Worm (Caenorhabditis elegans): ENCODE results near the gene scp-1.

scp-1 gene

ce11 chrII:9338859-9339258 is 5.0 kb downstream of the scp-1 start, which contains the start of gene ttll-12:
TSS of gene ttll-12 (plus strand) at chrII:9338997.
- TF ChIP-seq fax-1 (tag; optimal IDR thresholded peaks at IDR 0.05) (no peak), ceh-24 (tag; optimal IDR thresholded peaks at IDR 0.05) (no peak)

ce11 chrII:9343955-9344354 is 10.1 kb downstream of the scp-1 start:
- TF ChIP-seq dmd-4 (tag; optimal IDR thresholded peaks at IDR 0.05; ENCODE audit: borderline replicate concordance) (no peak), hlh-13 (GFP tag; optimal IDR thresholded peaks at IDR 0.05) (no peak), sox-4 (tag; optimal IDR thresholded peaks at IDR 0.05) (no peak), fax-1 (tag; optimal IDR thresholded peaks at IDR 0.05) (no peak), pat-9 (tag; optimal IDR thresholded peaks at IDR 0.05) (no peak), ceh-14 (tag; optimal IDR thresholded peaks at IDR 0.05) (no peak), ztf-16 (tag; optimal IDR thresholded peaks at IDR 0.05) (no peak), madf-2 (tag; optimal IDR thresholded peaks at IDR 0.05) (no peak), C38D4.7 (GFP tag; optimal IDR thresholded peaks at IDR 0.05) (no peak), hlh-8 (tag; optimal IDR thresholded peaks at IDR 0.05) (no peak), fkh-6 (tag; optimal IDR thresholded peaks at IDR 0.05) (no peak), pqm-1 (tag; optimal IDR thresholded peaks at IDR 0.05) (no peak)

- TF ChIP-seq dve-1 (tag; optimal IDR thresholded peaks at IDR 0.05), result no peak
- TF ChIP-seq pag-3 (tag; optimal IDR thresholded peaks at IDR 0.05; ENCODE audit: borderline replicate concordance), result no peak
- no peak for TF ChIP-seq tbx-7 (tag; optimal IDR thresholded peaks at IDR 0.05)
- TF ChIP-seq K09A11.1 (tag; optimal IDR thresholded peaks at IDR 0.05; ENCODE audit: insufficient read depth), result no peak
- TF ChIP-seq C08G9.2 (tag; optimal IDR thresholded peaks at IDR 0.05), result no peak
- no peak for TF ChIP-seq sox-4 (tag; optimal IDR thresholded peaks at IDR 0.05)
- TF ChIP-seq lim-6 (tag; optimal IDR thresholded peaks at IDR 0.05), result no peak
- TF ChIP-seq tbx-2 (tag; optimal IDR thresholded peaks at IDR 0.05), result no peak
- TF ChIP-seq ceh-48 (tag; optimal IDR thresholded peaks at IDR 0.05), result no peak
- no peak for TF ChIP-seq unc-42 (tag; optimal IDR thresholded peaks at IDR 0.05)
- no peak for TF ChIP-seq madf-2 (tag; optimal IDR thresholded peaks at IDR 0.05)
- no peak for TF ChIP-seq unc-86 (tag; optimal IDR thresholded peaks at IDR 0.05)
- no peak for TF ChIP-seq nfya-1 (tag; optimal IDR thresholded peaks at IDR 0.05)
- TF ChIP-seq unc-55 (GFP tag; optimal IDR thresholded peaks at IDR 0.05), result no peak
- no peak for TF ChIP-seq C38D4.7 (GFP tag; optimal IDR thresholded peaks at IDR 0.05)
Observed at ce11 chrII:9345116-9345515, 11.3 kb downstream of the scp-1 start.

ce11 chrII:9345794-9346193 is 12.0 kb downstream of the scp-1 start:
- no peak for TF ChIP-seq unc-55 (GFP tag; optimal IDR thresholded peaks at IDR 0.05)
- TF ChIP-seq C38D4.7 (GFP tag; optimal IDR thresholded peaks at IDR 0.05), result no peak
- TF ChIP-seq ceh-14 (tag; optimal IDR thresholded peaks at IDR 0.05), result no peak
- no peak for TF ChIP-seq nhr-11 (tag; optimal IDR thresholded peaks at IDR 0.05)
- TF ChIP-seq hlh-13 (GFP tag; optimal IDR thresholded peaks at IDR 0.05), result no peak
- TF ChIP-seq sdc-2 (tag; optimal IDR thresholded peaks at IDR 0.05), result no peak
- TF ChIP-seq unc-3 (GFP tag; conservative IDR thresholded peaks at IDR 0.05), result no peak
- TF ChIP-seq unc-3 (tag; optimal IDR thresholded peaks at IDR 0.05), result no peak
- no peak for TF ChIP-seq tbx-2 (tag; optimal IDR thresholded peaks at IDR 0.05)

- no peak for TF ChIP-seq ceh-9 (tag; optimal IDR thresholded peaks at IDR 0.05)
- TF ChIP-seq ama-1 (optimal IDR thresholded peaks at IDR 0.05), result no peak
- TF ChIP-seq ceh-22 (tag; optimal IDR thresholded peaks at IDR 0.05), result no peak
- TF ChIP-seq pha-4 (tag; optimal IDR thresholded peaks at IDR 0.05), result no peak
- no peak for TF ChIP-seq K09A11.1 (tag; optimal IDR thresholded peaks at IDR 0.05; ENCODE audit: insufficient read depth)
- no peak for TF ChIP-seq fkh-10 (GFP tag; optimal IDR thresholded peaks at IDR 0.05)
- TF ChIP-seq hlh-15 (tag; optimal IDR thresholded peaks at IDR 0.05), result no peak
- no peak for TF ChIP-seq nhr-232 (tag; optimal IDR thresholded peaks at IDR 0.05)
Observed at ce11 chrII:9346490-9346889, 12.7 kb downstream of the scp-1 start, which contains the start of gene F42A8.1. TSS of gene F42A8.1 (minus strand) at chrII:9346590.

Data from whole organism, late embryonic.